Fruit fly (Drosophila melanogaster): ENCODE data around the gene CG5906.
A peak's percentile ranks its signal among the peaks of the same experiment; 100 is the strongest.

CG5906 gene

dm6 chr3L:11822446-11823334, 48.4 kb downstream of the CG5906 start, which contains the start of gene RpL10Ab (continued):
- TF ChIP-seq Dek (tag; optimal IDR thresholded peaks at IDR 0.05) = peak; percentile 48
- no peak for TF ChIP-seq ftz-f1 (GFP tag; optimal IDR thresholded peaks at IDR 0.05)
- TF ChIP-seq CG13624 (GFP tag; optimal IDR thresholded peaks at IDR 0.05) = peak; percentile 51
- no peak for TF ChIP-seq ham (GFP tag; IDR thresholded peaks at IDR 0.05)
- TF ChIP-seq NC2α (GFP tag; optimal IDR thresholded peaks at IDR 0.05) = no peak
- TF ChIP-seq CG4424 (GFP tag; optimal IDR thresholded peaks at IDR 0.05) = peak; percentile 60
- TF ChIP-seq Lpt (GFP tag; optimal IDR thresholded peaks at IDR 0.05) = no peak
- TF ChIP-seq CG13775 (GFP tag; optimal IDR thresholded peaks at IDR 0.05) = peak; percentile 79
- peak; percentile 36 for TF ChIP-seq CG3407 (GFP tag; optimal IDR thresholded peaks at IDR 0.05)
- peak; percentile 49; the same call in 1 of the 3 replicates for TF ChIP-seq ken (GFP tag; IDR thresholded peaks at IDR 0.05)
- peak; percentile 88 for TF ChIP-seq CG7963 (GFP tag; IDR thresholded peaks at IDR 0.05; ENCODE audit: partially characterized antibody)
- TF ChIP-seq lola (GFP tag; optimal IDR thresholded peaks at IDR 0.05) = peak in 1 of 3 experiments; percentile 70
- TF ChIP-seq Lim3 (GFP tag; IDR thresholded peaks at IDR 0.05) = no peak
- peak; percentile 76 for TF ChIP-seq Dbx (GFP tag; IDR thresholded peaks at IDR 0.05)
- no peak for TF ChIP-seq Kr (GFP tag; optimal IDR thresholded peaks at IDR 0.05)
- TF ChIP-seq dmrt11E (tag; optimal IDR thresholded peaks at IDR 0.05) = peak; percentile 25
- peak; percentile 24 for TF ChIP-seq CG30431 (GFP tag; optimal IDR thresholded peaks at IDR 0.05)
- TF ChIP-seq sens-2 (GFP tag; IDR thresholded peaks at IDR 0.05) = peak; percentile 51; the same call in 1 of the 2 replicates
- peak; percentile 6 for TF ChIP-seq CG5245 (GFP tag; optimal IDR thresholded peaks at IDR 0.05)
- peak; percentile 2 for TF ChIP-seq CG11398 (GFP tag; optimal IDR thresholded peaks at IDR 0.05)
- peak; percentile 76 for TF ChIP-seq CG8924 (tag; optimal IDR thresholded peaks at IDR 0.05)
- peak; percentile 28 for TF ChIP-seq kni (GFP tag; optimal IDR thresholded peaks at IDR 0.05)
- no peak for TF ChIP-seq CG12744 (GFP tag; optimal IDR thresholded peaks at IDR 0.05)
- peak; percentile 67 for TF ChIP-seq CG30020 (tag; optimal IDR thresholded peaks at IDR 0.05)
- TF ChIP-seq gem (tag; optimal IDR thresholded peaks at IDR 0.05) = peak; percentile 87
- no peak for TF ChIP-seq trh (GFP tag; optimal IDR thresholded peaks at IDR 0.05)
- no peak for TF ChIP-seq Tbp (GFP tag; optimal IDR thresholded peaks at IDR 0.05)
- peak; percentile 75 for TF ChIP-seq CG9932 (GFP tag; IDR thresholded peaks at IDR 0.05)
- TF ChIP-seq Atf-2 (GFP tag; optimal IDR thresholded peaks at IDR 0.05) = peak; percentile 10
- peak; percentile 83 for TF ChIP-seq Rfx (GFP tag; IDR thresholded peaks at IDR 0.05)
- TF ChIP-seq CG13287 (GFP tag; IDR thresholded peaks at IDR 0.05; ENCODE audit: partially characterized antibody) = peak; percentile 70
- peak; percentile 54 for TF ChIP-seq CG10543 (GFP tag; optimal IDR thresholded peaks at IDR 0.05)
- peak; percentile 68 for TF ChIP-seq schlank (tag; optimal IDR thresholded peaks at IDR 0.05)
- no peak for TF ChIP-seq abd-A (tag; optimal IDR thresholded peaks at IDR 0.05)
- TF ChIP-seq cad (GFP tag; optimal IDR thresholded peaks at IDR 0.05) = no peak
- TF ChIP-seq CG17186 (GFP tag; optimal IDR thresholded peaks at IDR 0.05) = peak; percentile 45
- TF ChIP-seq ATbp (GFP tag; optimal IDR thresholded peaks at IDR 0.05) = no peak
- TF ChIP-seq CG3847 (GFP tag; IDR thresholded peaks at IDR 0.05) = peak; percentile 45
- TF ChIP-seq luna (GFP tag; optimal IDR thresholded peaks at IDR 0.05) = peak; percentile 24
- no peak for TF ChIP-seq insv (GFP tag; optimal IDR thresholded peaks at IDR 0.05)
- TF ChIP-seq nerfin-1 (tag; optimal IDR thresholded peaks at IDR 0.05) = peak; percentile 2
- no peak for TF ChIP-seq Spps (tag; optimal IDR thresholded peaks at IDR 0.05)
- no peak for TF ChIP-seq aop (GFP tag; IDR thresholded peaks at IDR 0.05)
- TF ChIP-seq D19A (tag; optimal IDR thresholded peaks at IDR 0.05) = peak; percentile 33
- TF ChIP-seq CG12155 (GFP tag; optimal IDR thresholded peaks at IDR 0.05) = peak; percentile 17
- peak; percentile 45 for TF ChIP-seq lbe (GFP tag; optimal IDR thresholded peaks at IDR 0.05)
- TF ChIP-seq CG7928 (GFP tag; optimal IDR thresholded peaks at IDR 0.05) = peak; percentile 47
- no peak for TF ChIP-seq disco-r (GFP tag; optimal IDR thresholded peaks at IDR 0.05)
- TF ChIP-seq gce (GFP tag; IDR thresholded peaks at IDR 0.05) = no peak
